Fruit fly (Drosophila melanogaster): ENCODE data around the gene CG13775.
A peak's percentile ranks its signal among the peaks of the same experiment; 100 is the strongest.

Gene CG13775

dm6 chr2L:6918517-6919202 is 38.1 kb downstream of the CG13775 start, which contains the start of gene nop5 (continued):
- no peak for TF ChIP-seq TFAM (GFP tag; optimal IDR thresholded peaks at IDR 0.05)
- peak in 1 of 3 experiments; percentile 74 for TF ChIP-seq Stat92E (GFP tag; optimal IDR thresholded peaks at IDR 0.05)
- TF ChIP-seq nom (GFP tag; optimal IDR thresholded peaks at IDR 0.05) = peak; percentile 19
- peak; percentile 15 for TF ChIP-seq pfk (GFP tag; optimal IDR thresholded peaks at IDR 0.05)
- no peak for TF ChIP-seq sna (GFP tag; IDR thresholded peaks at IDR 0.05; ENCODE audit: partially characterized antibody)
- peak; percentile 84 for TF ChIP-seq CG3281 (GFP tag; optimal IDR thresholded peaks at IDR 0.05)
- TF ChIP-seq MBD-R2 (GFP tag; IDR thresholded peaks at IDR 0.05) = 0 out of 2 replicates have a peak, but pooled peaks have one; percentile 7
- TF ChIP-seq CG30403 (GFP tag; optimal IDR thresholded peaks at IDR 0.05) = peak; percentile 60
- 0 out of 2 replicates have a peak, but pooled peaks have one; percentile 8 for TF ChIP-seq al (GFP tag; IDR thresholded peaks at IDR 0.05)
- TF ChIP-seq CG4424 (GFP tag; optimal IDR thresholded peaks at IDR 0.05) = peak; percentile 44
- TF ChIP-seq cwo (GFP tag; optimal IDR thresholded peaks at IDR 0.05) = peak; percentile 88
- peak in 1 of 3 experiments; percentile 75 for TF ChIP-seq lola (GFP tag; optimal IDR thresholded peaks at IDR 0.05)
- TF ChIP-seq CG10431 (GFP tag; optimal IDR thresholded peaks at IDR 0.05) = peak; percentile 81
- peak; percentile 47 for TF ChIP-seq exex (tag; optimal IDR thresholded peaks at IDR 0.05)
- TF ChIP-seq CG2678 (tag; optimal IDR thresholded peaks at IDR 0.05) = peak; percentile 89
- TF ChIP-seq CG17359 (tag; optimal IDR thresholded peaks at IDR 0.05) = peak; percentile 46
- peak; percentile 69 for TF ChIP-seq phol (tag; optimal IDR thresholded peaks at IDR 0.05)
- peak; percentile 10 for TF ChIP-seq Dp (GFP tag; optimal IDR thresholded peaks at IDR 0.05)
- peak; percentile 85 for TF ChIP-seq CG10543 (GFP tag; optimal IDR thresholded peaks at IDR 0.05)
- TF ChIP-seq caup (GFP tag; optimal IDR thresholded peaks at IDR 0.05; ENCODE audit: severe bottlenecking) = peak; percentile 37
- peak; percentile 60 for TF ChIP-seq Max (GFP tag; optimal IDR thresholded peaks at IDR 0.05)
- peak; percentile 28; the same call in 2 of the 3 replicates for TF ChIP-seq croc (GFP tag; conservative IDR thresholded peaks at IDR 0.05)
- peak; percentile 99 for TF ChIP-seq D19B (GFP tag; optimal IDR thresholded peaks at IDR 0.05)
- peak; percentile 47 for TF ChIP-seq pzg (GFP tag; optimal IDR thresholded peaks at IDR 0.05)
- no peak for TF ChIP-seq prd (optimal IDR thresholded peaks at IDR 0.05)
- peak; percentile 37; the same call in 1 of the 3 replicates for TF ChIP-seq prd (GFP tag; IDR thresholded peaks at IDR 0.05)
- TF ChIP-seq Hsf (GFP tag; optimal IDR thresholded peaks at IDR 0.05) = no peak
- peak; percentile 83 for TF ChIP-seq CG18619 (GFP tag; optimal IDR thresholded peaks at IDR 0.05)
- TF ChIP-seq Aef1 (GFP tag; IDR thresholded peaks at IDR 0.05) = no peak
- no peak for TF ChIP-seq NC2α (GFP tag; optimal IDR thresholded peaks at IDR 0.05)
- peak; percentile 36 for TF ChIP-seq PHDP (tag; optimal IDR thresholded peaks at IDR 0.05)
- TF ChIP-seq CG10274 (GFP tag; optimal IDR thresholded peaks at IDR 0.05) = peak; percentile 3
- TF ChIP-seq Lpt (GFP tag; optimal IDR thresholded peaks at IDR 0.05) = no peak
- TF ChIP-seq dpn (GFP tag; optimal IDR thresholded peaks at IDR 0.05) = peak; percentile 4 to 40
- peak; percentile 44 for TF ChIP-seq az2 (GFP tag; optimal IDR thresholded peaks at IDR 0.05)
- TF ChIP-seq Chrac-16 (GFP tag; optimal IDR thresholded peaks at IDR 0.05) = peak; percentile 33
- no peak for TF ChIP-seq ac (GFP tag; optimal IDR thresholded peaks at IDR 0.05)
- TF ChIP-seq CG5245 (GFP tag; optimal IDR thresholded peaks at IDR 0.05) = peak; percentile 5
- no peak for TF ChIP-seq z (GFP tag; IDR thresholded peaks at IDR 0.05)
- TF ChIP-seq CG18764 (GFP tag; optimal IDR thresholded peaks at IDR 0.05) = peak; percentile 26
- no peak for TF ChIP-seq luna (GFP tag; optimal IDR thresholded peaks at IDR 0.05)
- TF ChIP-seq CG2120 (GFP tag; optimal IDR thresholded peaks at IDR 0.05) = peak; percentile 35
- peak; percentile 33 for TF ChIP-seq CG6654 (GFP tag; optimal IDR thresholded peaks at IDR 0.05)
- TF ChIP-seq Meics (GFP tag; optimal IDR thresholded peaks at IDR 0.05) = peak; percentile 83
- TF ChIP-seq CG18476 (GFP tag; optimal IDR thresholded peaks at IDR 0.05) = peak; percentile 11
- 0 out of 3 replicates have a peak, but pooled peaks have one; percentile 8 for TF ChIP-seq zfh1 (GFP tag; IDR thresholded peaks at IDR 0.05)
- TF ChIP-seq CG9932 (GFP tag; IDR thresholded peaks at IDR 0.05) = peak; percentile 46; the same call in 1 of the 2 replicates
- peak; percentile 30; the same call in 1 of the 2 replicates for TF ChIP-seq CG13287 (GFP tag; IDR thresholded peaks at IDR 0.05; ENCODE audit: partially characterized antibody)

Measured in whole organism, embryonic.